Fruit fly (Drosophila melanogaster) whole organism, embryonic: ENCODE results near the gene EMC5.

Experiments used
- CG13775 ChIP-seq: fragments of 200-800 bp; sonication (Bioruptor generic); optimal IDR thresholded peaks from 3 replicates; lab custom pipeline; 2017; ENCODE audit warnings: missing biosample characterization, mild to moderate bottlenecking, missing genetic modification characterization
- CG18262 ChIP-seq: fragments of 200-800 bp; optimal IDR thresholded peaks from 3 replicates; lab custom pipeline; 2019; ENCODE audit warnings: missing biosample characterization, mild to moderate bottlenecking, missing genetic modification characterization, moderate library complexity

DNA sequence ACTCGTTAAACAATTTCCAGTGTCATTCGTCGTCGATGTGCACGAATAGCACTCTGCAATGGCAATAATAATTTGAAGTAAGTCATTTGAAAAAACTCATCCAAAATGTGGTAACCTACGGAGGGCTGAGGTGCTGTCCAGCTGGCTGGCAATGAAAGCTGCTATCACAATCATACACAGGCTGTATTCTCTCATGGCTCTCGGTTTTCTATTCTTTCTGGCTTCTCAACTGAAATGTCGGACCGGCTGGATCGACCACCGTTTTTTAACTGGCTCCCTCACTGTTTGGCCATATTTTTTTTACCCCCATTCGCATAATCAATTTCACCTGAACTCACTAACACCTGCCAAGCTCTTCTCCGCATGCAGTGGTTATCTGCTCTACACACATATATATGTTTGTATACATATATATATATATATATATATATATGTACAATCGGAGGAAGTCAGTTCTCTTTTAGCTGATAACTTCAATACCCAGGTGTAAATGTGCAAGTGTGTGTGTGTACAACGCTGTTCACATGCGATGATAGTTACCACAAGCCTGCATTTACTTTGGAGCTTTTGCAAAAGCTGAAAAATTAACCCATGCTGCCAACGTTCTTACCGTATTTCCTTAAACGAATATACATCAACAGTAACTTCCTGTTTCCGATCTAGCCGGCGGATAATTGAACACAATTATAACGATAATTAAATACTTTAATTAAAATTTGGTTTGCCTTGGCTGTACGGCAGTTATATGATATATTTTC lies 8.3 kb downstream of the EMC5 start, which contains the start of gene CG10650:
- TF ChIP-seq CG13775 (GFP tag; lab: Kevin White, UChicago) (no peak), CG18262 (tag; lab: Kevin White, UChicago) (no peak)
